Fruit fly (Drosophila melanogaster): ENCODE results near the gene ppk22.

- TF ChIP-seq psq (optimal IDR thresholded peaks at IDR 0.05) (no peak), Myc (optimal IDR thresholded peaks at IDR 0.05) (no peak)
These were observed 26.9 kb upstream of the ppk22 start for dm6 chr3R:24886470-24886869.
